Worm (Caenorhabditis elegans) whole organism, L2 larva: ENCODE data around the gene clec-171.

Experiments used
- R02D3.7 ChIP-seq: fragments of 150-350 bp; optimal IDR thresholded peaks from 2 replicates; lab custom pipeline; 2014; ENCODE audit warnings: missing biosample characterization, missing genetic modification characterization
- ZK546.5 ChIP-seq: sonication (generic microtip); optimal IDR thresholded peaks from 2 replicates; lab custom pipeline; 2017; ENCODE audit warnings: missing biosample characterization, missing genetic modification characterization
- crh-2 ChIP-seq: sonication (generic microtip); optimal IDR thresholded peaks from 2 replicates; lab custom pipeline; 2017; ENCODE audit warnings: missing biosample characterization, missing genetic modification characterization
- egl-27 ChIP-seq: sonication (generic microtip); optimal IDR thresholded peaks from 3 replicates; lab custom pipeline; 2017; ENCODE audit warnings: missing biosample characterization, missing genetic modification reagents, missing genetic modification characterization
- elt-1 ChIP-seq: fragments of 150-350 bp; optimal IDR thresholded peaks from 2 replicates; lab custom pipeline; 2014; ENCODE audit warnings: missing biosample characterization, missing genetic modification characterization
- fos-1 ChIP-seq: fragments of 150-350 bp; optimal IDR thresholded peaks from 2 replicates; lab custom pipeline; 2014; ENCODE audit warnings: missing biosample characterization, missing genetic modification characterization
- lin-11 ChIP-seq: fragments of 150-350 bp; sonication (generic microtip); optimal IDR thresholded peaks from 2 replicates; lab custom pipeline; 2014; ENCODE audit warnings: missing biosample characterization, missing genetic modification characterization, inconsistent platforms, mixed read lengths
- lin-13 ChIP-seq: fragments of 150-350 bp; optimal IDR thresholded peaks from 2 replicates; lab custom pipeline; 2014; ENCODE audit warnings: missing biosample characterization, missing genetic modification reagents, missing genetic modification characterization
- lin-39 ChIP-seq: fragments of 150-350 bp; optimal IDR thresholded peaks from 2 replicates; lab custom pipeline; 2014; ENCODE audit warnings: missing biosample characterization, missing genetic modification reagents, missing genetic modification characterization
- snpc-4 ChIP-seq: fragments of 150-350 bp; optimal IDR thresholded peaks from 2 replicates; lab custom pipeline; 2014; ENCODE audit warnings: missing biosample characterization, missing genetic modification characterization
- unc-55 ChIP-seq: fragments of 150-350 bp; sonication (generic microtip); optimal IDR thresholded peaks from 3 replicates; lab custom pipeline; 2014; ENCODE audit warnings: missing biosample characterization, missing genetic modification reagents, missing genetic modification characterization

DNA sequence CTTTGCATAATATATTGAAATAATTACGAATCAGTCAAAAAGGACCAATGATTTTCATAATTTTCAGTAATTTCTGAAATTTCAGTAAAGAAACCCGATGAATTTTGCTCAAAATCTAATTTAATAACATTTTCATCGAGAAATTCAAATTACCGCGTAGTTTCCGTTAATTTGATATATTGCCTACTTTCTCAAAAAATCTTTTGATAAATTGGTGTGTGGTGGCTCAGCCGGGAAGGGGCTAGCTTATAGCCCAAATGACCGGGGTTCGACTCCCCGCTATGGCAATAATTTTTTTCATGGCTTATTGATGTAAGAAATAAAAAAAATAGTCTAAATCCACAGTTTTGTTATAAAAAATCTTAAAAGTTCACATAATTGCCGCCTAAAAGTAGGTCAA lies 20.1 kb downstream of the clec-171 start:
- no peak for TF ChIP-seq R02D3.7 (tag; lab: Kevin White, UChicago)
- TF ChIP-seq lin-13 (GFP tag; lab: Kevin White, UChicago), result no peak
- TF ChIP-seq fos-1, result no peak
- no peak for TF ChIP-seq crh-2 (tag; lab: Kevin White, UChicago)
- no peak for TF ChIP-seq ZK546.5 (tag; lab: Kevin White, UChicago)
- no peak for TF ChIP-seq elt-1 (tag; lab: Kevin White, UChicago)
- no peak for TF ChIP-seq unc-55 (GFP tag; lab: Kevin White, UChicago)
- no peak for TF ChIP-seq lin-39 (tag; lab: Kevin White, UChicago)
- TF ChIP-seq snpc-4 (tag; lab: Kevin White, UChicago), result no peak
- no peak for TF ChIP-seq lin-11 (tag; lab: Kevin White, UChicago)
- TF ChIP-seq egl-27 (tag; lab: Kevin White, UChicago), result no peak
